Worm (Caenorhabditis elegans): ENCODE measurements around the gene far-1.

The far-1 gene

ce11 chrIII:9052371-9052978 lies 28.5 kb downstream of the far-1 start (continued):
- no peak for TF ChIP-seq nhr-28 (tag; optimal IDR thresholded peaks at IDR 0.05)
- no peak for TF ChIP-seq sox-4 (tag; optimal IDR thresholded peaks at IDR 0.05)
- TF ChIP-seq lsy-2 (tag; optimal IDR thresholded peaks at IDR 0.05), result peak; percentile 34 to 47
- no peak for TF ChIP-seq nhr-90 (tag; optimal IDR thresholded peaks at IDR 0.05; ENCODE audit: poor library complexity)
- no peak for TF ChIP-seq unc-98 (GFP tag; IDR thresholded peaks at IDR 0.05)
- TF ChIP-seq rnt-1 (tag; optimal IDR thresholded peaks at IDR 0.05), result peak; percentile 49
- TF ChIP-seq unc-86 (tag; optimal IDR thresholded peaks at IDR 0.05), result no peak
- TF ChIP-seq sptf-1 (tag; optimal IDR thresholded peaks at IDR 0.05), result no peak
- no peak for TF ChIP-seq hlh-17 (GFP tag; optimal IDR thresholded peaks at IDR 0.05; ENCODE audit: borderline replicate concordance)
- peak; percentile 28 for TF ChIP-seq ama-1 (optimal IDR thresholded peaks at IDR 0.05)
- TF ChIP-seq ceh-63 (GFP tag; optimal IDR thresholded peaks at IDR 0.05), result no peak
- TF ChIP-seq C34B4.2 (tag; optimal IDR thresholded peaks at IDR 0.05), result no peak
- TF ChIP-seq fkh-4 (tag; optimal IDR thresholded peaks at IDR 0.05; ENCODE audit: borderline replicate concordance), result no peak
- TF ChIP-seq sup-37 (GFP tag; optimal IDR thresholded peaks at IDR 0.05), result no peak
- TF ChIP-seq jun-1 (tag; optimal IDR thresholded peaks at IDR 0.05), result no peak
- TF ChIP-seq lin-13 (GFP tag; optimal IDR thresholded peaks at IDR 0.05), result peak; percentile 17
- TF ChIP-seq xbp-1 (tag; optimal IDR thresholded peaks at IDR 0.05), result peak; percentile 49
- TF ChIP-seq blmp-1 (tag; optimal IDR thresholded peaks at IDR 0.05), result peak; percentile 31
- no peak for TF ChIP-seq unc-62 (GFP tag; optimal IDR thresholded peaks at IDR 0.05)
- TF ChIP-seq dpl-1 (GFP tag; optimal IDR thresholded peaks at IDR 0.05), result no peak
- TF ChIP-seq nhr-71 (tag; optimal IDR thresholded peaks at IDR 0.05), result peak; percentile 58
- no peak for TF ChIP-seq fkh-10 (GFP tag; optimal IDR thresholded peaks at IDR 0.05)
- TF ChIP-seq nhr-84 (tag; optimal IDR thresholded peaks at IDR 0.05), result no peak
- TF ChIP-seq irx-1 (tag; optimal IDR thresholded peaks at IDR 0.05), result no peak
- peak; percentile 36 for TF ChIP-seq tbx-2 (tag; optimal IDR thresholded peaks at IDR 0.05)
- TF ChIP-seq pag-3 (tag; optimal IDR thresholded peaks at IDR 0.05; ENCODE audit: borderline replicate concordance, insufficient read depth), result peak; percentile 6
- TF ChIP-seq ceh-8 (GFP tag; optimal IDR thresholded peaks at IDR 0.05), result no peak
- no peak for TF ChIP-seq lin-39 (tag; optimal IDR thresholded peaks at IDR 0.05)
- no peak for TF ChIP-seq fos-1 (tag; optimal IDR thresholded peaks at IDR 0.05)
- TF ChIP-seq lin-15B (tag; optimal IDR thresholded peaks at IDR 0.05), result no peak
- TF ChIP-seq nhr-237 (tag; optimal IDR thresholded peaks at IDR 0.05), result no peak
- no peak for TF ChIP-seq ceh-90 (tag; optimal IDR thresholded peaks at IDR 0.05)
- no peak for TF ChIP-seq zip-4 (GFP tag; optimal IDR thresholded peaks at IDR 0.05)
- peak; percentile 34 to 43 for TF ChIP-seq lin-35 (GFP tag; optimal IDR thresholded peaks at IDR 0.05)
- peak; percentile 39 for TF ChIP-seq nhr-47 (tag; optimal IDR thresholded peaks at IDR 0.05)
- no peak for TF ChIP-seq alr-1 (tag; optimal IDR thresholded peaks at IDR 0.05; ENCODE audit: borderline replicate concordance)
- no peak for TF ChIP-seq nhr-11 (tag; optimal IDR thresholded peaks at IDR 0.05)
- TF ChIP-seq nhr-76 (tag; optimal IDR thresholded peaks at IDR 0.05), result no peak
- peak; percentile 7 for TF ChIP-seq aly-2 (tag; optimal IDR thresholded peaks at IDR 0.05)
- TF ChIP-seq fkh-8 (tag; optimal IDR thresholded peaks at IDR 0.05), result peak; percentile 66
- TF ChIP-seq mab-9 (GFP tag; IDR thresholded peaks at IDR 0.05), result peak; percentile 62
- no peak for TF ChIP-seq vab-15 (tag; optimal IDR thresholded peaks at IDR 0.05)
- peak; percentile 1 for TF ChIP-seq ztf-4 (tag; optimal IDR thresholded peaks at IDR 0.05)
- TF ChIP-seq nhr-77 (tag; optimal IDR thresholded peaks at IDR 0.05), result no peak
- no peak for TF ChIP-seq hpl-2 (GFP tag; optimal IDR thresholded peaks at IDR 0.05)
- TF ChIP-seq ceh-82 (tag; optimal IDR thresholded peaks at IDR 0.05), result peak in 2 of 3 experiments; percentile 36 to 58
- TF ChIP-seq lin-14 (GFP tag; optimal IDR thresholded peaks at IDR 0.05), result peak; percentile 67
